Worm (Caenorhabditis elegans): ENCODE results near the gene atn-1.

The atn-1 gene

ce11 chrV:12506185-12506584 lies 28.0 kb downstream of the atn-1 start, which contains the start of gene nlp-46:
nlp-46 (minus strand) TSS chrV:12506285.
- no peak for TF ChIP-seq ZK546.5 (tag; optimal IDR thresholded peaks at IDR 0.05)
- no peak for TF ChIP-seq nfya-1 (tag; optimal IDR thresholded peaks at IDR 0.05; ENCODE audit: insufficient read depth)
- TF ChIP-seq elt-3 (tag; optimal IDR thresholded peaks at IDR 0.05) = no peak
- no peak for TF ChIP-seq lin-15B (tag; optimal IDR thresholded peaks at IDR 0.05)
- TF ChIP-seq nhr-11 (tag; optimal IDR thresholded peaks at IDR 0.05) = no peak
- no peak for TF ChIP-seq pha-4 (tag; optimal IDR thresholded peaks at IDR 0.05)

ce11 chrV:12509922-12510582 lies 31.8 kb downstream of the atn-1 start:
- TF ChIP-seq nhr-43 (tag; optimal IDR thresholded peaks at IDR 0.05; ENCODE audit: poor library complexity, severe bottlenecking) (peak; percentile 83), nhr-237 (tag; optimal IDR thresholded peaks at IDR 0.05) (peak; percentile 41)

DNA sequence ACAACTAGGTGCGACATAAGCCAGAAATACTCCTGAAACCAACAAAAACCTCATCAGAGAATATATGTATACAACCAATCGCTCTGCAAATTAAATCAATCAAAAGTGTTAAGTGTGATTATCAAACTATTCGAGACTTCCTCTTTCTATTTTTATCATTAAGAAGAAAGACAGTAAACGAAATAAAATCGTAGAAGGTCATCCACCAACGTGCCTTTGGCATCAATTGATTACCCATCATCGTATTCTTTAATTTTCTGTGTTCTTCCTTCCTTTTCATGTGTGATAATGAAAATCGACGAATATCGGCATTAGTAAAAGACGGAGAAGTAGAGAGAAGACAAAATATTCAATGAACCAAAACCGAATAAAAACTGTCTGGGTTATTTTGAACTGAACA lies 33.7 kb downstream of the atn-1 start:
- no peak for TF ChIP-seq ceh-82 (tag; optimal IDR thresholded peaks at IDR 0.05)
- peak; percentile 15 for TF ChIP-seq nhr-23 (tag; optimal IDR thresholded peaks at IDR 0.05)

DNA sequence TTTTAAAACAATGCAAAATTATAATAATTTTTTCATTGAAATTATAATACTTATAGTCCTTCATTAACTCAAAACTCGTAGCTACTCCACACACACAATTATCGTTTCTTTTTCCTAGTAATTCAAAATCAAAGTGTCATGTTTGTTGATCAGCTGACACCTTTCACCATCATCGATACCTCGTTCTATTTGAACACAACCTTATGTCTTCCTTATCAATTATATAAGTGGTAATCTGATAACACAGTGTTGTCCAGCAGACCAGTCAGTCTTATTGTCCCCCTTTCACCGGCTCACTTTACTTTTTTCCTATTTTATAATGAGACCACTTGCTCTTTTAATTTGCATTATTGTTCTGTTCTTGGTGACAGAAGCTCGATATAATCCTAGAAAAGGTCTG lies 34.6 kb downstream of the atn-1 start, which contains the start of the genes T28H10.2 and lgmn-1:
Gene T28H10.2, minus strand, starts transcription at position 177 of the 400 bp plus-strand sequence.
Gene lgmn-1, plus strand, starts transcription at position 284 of the 400 bp plus-strand sequence.
- TF ChIP-seq nhr-77 (tag; optimal IDR thresholded peaks at IDR 0.05) = no peak
- TF ChIP-seq pqm-1 (tag; optimal IDR thresholded peaks at IDR 0.05) = peak; percentile 84
- peak; percentile 1 for TF ChIP-seq snpc-4 (tag; optimal IDR thresholded peaks at IDR 0.05)
- peak; percentile 53 for TF ChIP-seq pha-4 (tag; optimal IDR thresholded peaks at IDR 0.05)
- TF ChIP-seq jun-1 (tag; optimal IDR thresholded peaks at IDR 0.05) = peak; percentile 31
- TF ChIP-seq elt-2 (tag; optimal IDR thresholded peaks at IDR 0.05) = peak; percentile 86

ce11 chrV:12513900-12514299 lies 35.7 kb downstream of the atn-1 start:
- TF ChIP-seq elt-2 (tag; optimal IDR thresholded peaks at IDR 0.05) (peak; percentile 57), nhr-43 (tag; optimal IDR thresholded peaks at IDR 0.05; ENCODE audit: poor library complexity, severe bottlenecking) (peak; percentile 29), skn-1 (tag; optimal IDR thresholded peaks at IDR 0.05) (no peak)

DNA sequence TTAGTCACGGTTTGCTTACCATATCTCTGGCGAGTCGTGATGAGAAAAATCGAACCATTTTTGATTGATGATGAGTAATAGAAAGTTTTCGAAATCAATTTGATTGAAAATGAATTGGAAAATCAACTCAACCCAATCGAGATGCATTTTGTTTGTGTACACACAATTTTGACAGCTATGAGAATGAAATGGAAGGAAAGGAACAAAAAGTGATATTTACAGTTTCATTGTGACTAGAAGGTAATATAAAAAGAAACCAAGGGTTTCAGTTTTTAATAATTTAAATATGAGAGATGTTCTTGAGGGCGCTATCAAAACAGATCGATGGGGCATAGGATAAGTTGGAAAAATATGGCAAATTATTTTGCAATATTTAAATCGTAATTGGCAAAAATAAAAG lies 38.9 kb downstream of the atn-1 start, which contains the start of gene cal-1:
Gene cal-1, minus strand, starts transcription at position 101 of the 400 bp plus-strand sequence.
- TF ChIP-seq nhr-43 (tag; optimal IDR thresholded peaks at IDR 0.05; ENCODE audit: poor library complexity, severe bottlenecking) (no peak), mml-1 (tag; optimal IDR thresholded peaks at IDR 0.05) (no peak), nhr-237 (tag; optimal IDR thresholded peaks at IDR 0.05) (no peak), egl-27 (tag; optimal IDR thresholded peaks at IDR 0.05) (no peak), ztf-11 (tag; optimal IDR thresholded peaks at IDR 0.05) (no peak), nhr-28 (tag; optimal IDR thresholded peaks at IDR 0.05) (no peak), elt-1 (tag; optimal IDR thresholded peaks at IDR 0.05) (no peak)

DNA sequence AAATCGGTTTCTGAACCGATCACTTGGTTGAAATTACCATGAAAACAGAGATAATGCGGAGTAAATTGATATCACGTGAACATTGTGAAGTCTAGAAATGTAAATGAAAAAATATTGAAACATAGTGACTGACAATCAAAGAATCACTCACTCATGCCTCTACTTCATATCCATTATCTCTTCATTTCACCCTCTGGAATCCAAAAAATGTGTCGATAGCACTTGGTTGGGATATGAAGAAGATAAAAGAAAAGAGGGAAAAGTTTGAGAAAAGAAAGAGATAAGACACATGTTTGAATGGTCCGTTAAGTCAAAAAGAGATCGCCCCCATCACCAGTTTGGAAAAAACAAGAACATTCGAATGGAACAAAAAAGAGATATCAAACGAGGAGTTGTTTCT lies 39.5 kb downstream of the atn-1 start:
- TF ChIP-seq nfya-1 (tag; optimal IDR thresholded peaks at IDR 0.05; ENCODE audit: insufficient read depth) (peak; percentile 20), nhr-25 (tag; optimal IDR thresholded peaks at IDR 0.05) (no peak)

- no peak for TF ChIP-seq pqm-1 (tag; optimal IDR thresholded peaks at IDR 0.05)
- no peak for TF ChIP-seq zag-1 (tag; optimal IDR thresholded peaks at IDR 0.05)
- TF ChIP-seq jun-1 (tag; optimal IDR thresholded peaks at IDR 0.05) = no peak
- TF ChIP-seq tbx-2 (tag; optimal IDR thresholded peaks at IDR 0.05) = no peak
- TF ChIP-seq aly-2 (tag; optimal IDR thresholded peaks at IDR 0.05) = no peak
- TF ChIP-seq lin-39 (tag; optimal IDR thresholded peaks at IDR 0.05) = peak; percentile 47
- peak; percentile 22 for TF ChIP-seq nfya-1 (tag; optimal IDR thresholded peaks at IDR 0.05; ENCODE audit: insufficient read depth)
- no peak for TF ChIP-seq elt-2 (tag; optimal IDR thresholded peaks at IDR 0.05)
- no peak for TF ChIP-seq unc-39 (tag; optimal IDR thresholded peaks at IDR 0.05)
- TF ChIP-seq nhr-67 (tag; optimal IDR thresholded peaks at IDR 0.05) = no peak
- TF ChIP-seq nhr-12 (tag; optimal IDR thresholded peaks at IDR 0.05) = no peak
- peak; percentile 93 for TF ChIP-seq egl-5 (tag; optimal IDR thresholded peaks at IDR 0.05)
- no peak for TF ChIP-seq ZK546.5 (tag; optimal IDR thresholded peaks at IDR 0.05)
- TF ChIP-seq ama-1 (optimal IDR thresholded peaks at IDR 0.05) = peak; percentile 4
- TF ChIP-seq egl-27 (tag; optimal IDR thresholded peaks at IDR 0.05) = no peak
- TF ChIP-seq R02D3.7 (tag; optimal IDR thresholded peaks at IDR 0.05) = no peak
Measured at ce11 chrV:12518770-12519169, 40.6 kb downstream of the atn-1 start.

Measured in whole organism, L3 larva.